Worm (Caenorhabditis elegans) whole organism, mixed stage, embryonic: ENCODE results near the gene ZC190.2.
A peak's percentile ranks its signal among the peaks of the same experiment; 100 is the strongest.
"Not testable (repeated sequence)": the region's sequence is repeated elsewhere in the genome, so short reads cannot be mapped to it uniquely, and the experiment has no call there.

Experiments used
- bed-3 ChIP-seq: fragments of 200-800 bp; sonication (Bioruptor generic); optimal IDR thresholded peaks from 3 replicates; lab custom pipeline; 2018; ENCODE audit warnings: mild to moderate bottlenecking, missing genetic modification characterization, moderate library complexity, missing compliant biosample characterization
- blmp-1 ChIP-seq: fragments of 150-350 bp; optimal IDR thresholded peaks from 2 replicates; lab custom pipeline; 2014; ENCODE audit warnings: missing biosample characterization, missing genetic modification characterization
- ceh-39 ChIP-seq: fragments of 150-350 bp; optimal IDR thresholded peaks from 2 replicates; lab custom pipeline; 2014; ENCODE audit warnings: missing biosample characterization, missing genetic modification characterization
- ceh-43 ChIP-seq: fragments of 200-800 bp; sonication (Bioruptor generic); optimal IDR thresholded peaks from 2 replicates; lab custom pipeline; 2018; ENCODE audit warnings: mild to moderate bottlenecking, missing genetic modification characterization, moderate library complexity, missing compliant biosample characterization
- ceh-83 ChIP-seq: fragments of 200-800 bp; sonication (Bioruptor generic); optimal IDR thresholded peaks from 2 replicates; lab custom pipeline; 2018; ENCODE audit warnings: mild to moderate bottlenecking, missing genetic modification characterization, missing compliant biosample characterization
- ces-1 ChIP-seq: fragments of 150-350 bp; optimal IDR thresholded peaks from 2 replicates; lab custom pipeline; 2014; ENCODE audit warnings: missing biosample characterization, missing genetic modification reagents, missing genetic modification characterization
- drap-1 ChIP-seq: fragments of 200-800 bp; sonication (Bioruptor generic); optimal IDR thresholded peaks from 3 replicates; lab custom pipeline; 2018; ENCODE audit warnings: mild to moderate bottlenecking, missing genetic modification characterization, missing compliant biosample characterization
- elt-1 ChIP-seq: sonication (generic microtip); optimal IDR thresholded peaks from 2 replicates; lab custom pipeline; 2017; ENCODE audit warnings: missing genetic modification characterization, mild to moderate bottlenecking, missing compliant biosample characterization, antibody characterized with exemption, moderate library complexity, borderline replicate concordance; ENCODE audit not compliant: insufficient read depth
- elt-3 ChIP-seq: fragments of 150-350 bp; optimal IDR thresholded peaks from 2 replicates; lab custom pipeline; 2014; ENCODE audit warnings: missing biosample characterization, missing genetic modification characterization
- flh-1 ChIP-seq: fragments of 200-800 bp; sonication (Bioruptor generic); optimal IDR thresholded peaks from 2 replicates; lab custom pipeline; 2018; ENCODE audit warnings: mild to moderate bottlenecking, missing genetic modification characterization, moderate library complexity, missing compliant biosample characterization
- ham-2 ChIP-seq: fragments of 200-800 bp; sonication (Bioruptor generic); optimal IDR thresholded peaks from 2 replicates; lab custom pipeline; 2018; ENCODE audit warnings: mild to moderate bottlenecking, missing genetic modification characterization, missing compliant biosample characterization
- hlh-1 ChIP-seq: fragments of 150-350 bp; optimal IDR thresholded peaks from 2 replicates; lab custom pipeline; 2014; ENCODE audit warnings: missing biosample characterization, missing genetic modification reagents, missing genetic modification characterization
- lin-13 ChIP-seq: fragments of 150-350 bp; optimal IDR thresholded peaks from 2 replicates; lab custom pipeline; 2014; ENCODE audit warnings: missing biosample characterization, missing genetic modification characterization
- lin-32 ChIP-seq: fragments of 200-800 bp; sonication (Bioruptor generic); optimal IDR thresholded peaks from 2 replicates; lab custom pipeline; 2018; ENCODE audit warnings: mild to moderate bottlenecking, missing genetic modification characterization, missing compliant biosample characterization
- lsy-2 ChIP-seq: fragments of 150-350 bp; optimal IDR thresholded peaks from 2 replicates; lab custom pipeline; 2014; ENCODE audit warnings: missing biosample characterization, missing genetic modification characterization
- mab-5 ChIP-seq: fragments of 150-350 bp; optimal IDR thresholded peaks from 2 replicates; lab custom pipeline; 2014; ENCODE audit warnings: missing biosample characterization, missing genetic modification characterization
- mep-1 ChIP-seq: fragments of 150-350 bp; optimal IDR thresholded peaks from 2 replicates; lab custom pipeline; 2017; ENCODE audit warnings: missing biosample characterization, missing genetic modification reagents, missing genetic modification characterization, inconsistent platforms
- mls-2 ChIP-seq: sonication (generic microtip); optimal IDR thresholded peaks from 2 replicates; lab custom pipeline; 2016; ENCODE audit warnings: mild to moderate bottlenecking, missing genetic modification characterization, moderate library complexity, missing compliant biosample characterization
- nhr-12 ChIP-seq: fragments of 150-350 bp; optimal IDR thresholded peaks from 2 replicates; lab custom pipeline; 2014; ENCODE audit warnings: missing biosample characterization, missing genetic modification characterization
- nhr-2 ChIP-seq: fragments of 150-350 bp; optimal IDR thresholded peaks from 2 replicates; lab custom pipeline; 2014; ENCODE audit warnings: missing biosample characterization, missing genetic modification characterization
- nhr-237 ChIP-seq: fragments of 150-350 bp; optimal IDR thresholded peaks from 2 replicates; lab custom pipeline; 2014; ENCODE audit warnings: missing biosample characterization, missing genetic modification characterization
- nhr-28 ChIP-seq: fragments of 150-350 bp; optimal IDR thresholded peaks from 2 replicates; lab custom pipeline; 2014; ENCODE audit warnings: missing biosample characterization, missing genetic modification characterization
- pha-4 ChIP-seq: fragments of 150-350 bp; optimal IDR thresholded peaks from 2 replicates; lab custom pipeline; 2018; ENCODE audit warnings: missing biosample characterization, missing genetic modification reagents, missing genetic modification characterization
- sem-2 ChIP-seq: fragments of 200-800 bp; sonication (Bioruptor generic); optimal IDR thresholded peaks from 2 replicates; lab custom pipeline; 2018; ENCODE audit warnings: mild to moderate bottlenecking, missing genetic modification characterization, missing compliant biosample characterization
- snpc-4 ChIP-seq: fragments of 150-350 bp; optimal IDR thresholded peaks from 2 replicates; lab custom pipeline; 2014; ENCODE audit warnings: missing biosample characterization, missing genetic modification characterization
- unc-120 ChIP-seq: sonication (generic microtip); optimal IDR thresholded peaks from 2 replicates; lab custom pipeline; 2017; ENCODE audit warnings: missing genetic modification characterization, missing compliant biosample characterization; ENCODE audit not compliant: poor library complexity, severe bottlenecking
- unc-39 ChIP-seq: fragments of 150-350 bp; optimal IDR thresholded peaks from 2 replicates; lab custom pipeline; 2014; ENCODE audit warnings: missing biosample characterization, missing genetic modification characterization
- unc-62 ChIP-seq: fragments of 150-350 bp; optimal IDR thresholded peaks from 2 replicates; lab custom pipeline; 2014; ENCODE audit warnings: missing biosample characterization, missing genetic modification reagents, missing genetic modification characterization
- zip-8 ChIP-seq: fragments of 150-350 bp; optimal IDR thresholded peaks from 2 replicates; lab custom pipeline; 2014; ENCODE audit warnings: missing biosample characterization, missing genetic modification characterization
- ztf-11 ChIP-seq: fragments of 150-350 bp; optimal IDR thresholded peaks from 2 replicates; lab custom pipeline; 2014; ENCODE audit warnings: missing biosample characterization, missing genetic modification characterization

Gene ZC190.2

ce11 chrV:8716175-8716574 is 35.0 kb downstream of the ZC190.2 start, which contains the start of gene glr-5:
glr-5 (plus strand) TSS chrV:8716495.
- peak; percentile 86 for TF ChIP-seq ces-1
- no peak for TF ChIP-seq nhr-237 (tag; lab: Kevin White, UChicago)

- TF ChIP-seq drap-1 (GFP tag; lab: Kevin White, UChicago) = no peak
- TF ChIP-seq ztf-11 (tag; lab: Kevin White, UChicago) = no peak
- TF ChIP-seq snpc-4 (tag; lab: Kevin White, UChicago) = no peak
- no peak for TF ChIP-seq nhr-2 (tag; lab: Kevin White, UChicago)
- TF ChIP-seq mls-2 = no peak
- no peak for TF ChIP-seq unc-39 (tag; lab: Kevin White, UChicago)
- TF ChIP-seq mep-1 (tag; lab: Kevin White, UChicago) = no peak
- no peak for TF ChIP-seq elt-1
- TF ChIP-seq pha-4 = no peak
- TF ChIP-seq flh-1 (GFP tag; lab: Kevin White, UChicago) = no peak
- TF ChIP-seq lin-32 (GFP tag; lab: Kevin White, UChicago) = no peak
- no peak for TF ChIP-seq sem-2 (GFP tag; lab: Kevin White, UChicago)
- TF ChIP-seq lin-13 (tag; lab: Kevin White, UChicago) = no peak
- TF ChIP-seq, all 35 proteins: peak for 0
Observed at ce11 chrV:8718399-8718798, 37.2 kb downstream of the ZC190.2 start.

ce11 chrV:8722160-8722559 is 41.0 kb downstream of the ZC190.2 start, which contains the start of gene ZC196.8:
ZC196.8 (minus strand) TSS chrV:8722260.
- not testable (repeated sequence) for TF ChIP-seq nhr-28, mab-5, nhr-12 (tag; lab: Kevin White, UChicago)

ce11 chrV:8726228-8726627 is 45.1 kb downstream of the ZC190.2 start, which contains the start of gene droe-8:
droe-8 (plus strand) TSS chrV:8726528.
- not testable (repeated sequence) for TF ChIP-seq unc-62 (GFP tag; lab: Kevin White, UChicago); hlh-1; ceh-83

- TF ChIP-seq ceh-43 (GFP tag; lab: Kevin White, UChicago) = no peak
- TF ChIP-seq hlh-1 = no peak
- TF ChIP-seq elt-3 (tag; lab: Kevin White, UChicago) = no peak
- no peak for TF ChIP-seq snpc-4 (tag; lab: Kevin White, UChicago)
- TF ChIP-seq ham-2 = no peak
Observed at ce11 chrV:8727077-8727476, 45.9 kb downstream of the ZC190.2 start, which contains the start of gene ZC196.9. ZC196.9 (minus strand) TSS chrV:8727177.

- TF ChIP-seq elt-3 (tag; lab: Kevin White, UChicago) (no peak), snpc-4 (tag; lab: Kevin White, UChicago) (no peak), zip-8 (tag; lab: Kevin White, UChicago) (no peak), lsy-2 (tag; lab: Kevin White, UChicago) (no peak), ceh-39 (tag; lab: Kevin White, UChicago) (no peak), pha-4 (no peak), unc-62 (GFP tag; lab: Kevin White, UChicago) (no peak), lin-13 (tag; lab: Kevin White, UChicago) (no peak)
Observed at ce11 chrV:8729100-8729499, 48.0 kb downstream of the ZC190.2 start, which contains the start of gene ZC196.5. ZC196.5 (plus strand) TSS chrV:8729400.

- TF ChIP-seq lsy-2 (tag; lab: Kevin White, UChicago) = no peak
- TF ChIP-seq drap-1 (GFP tag; lab: Kevin White, UChicago) = no peak
- TF ChIP-seq pha-4 = no peak
- no peak for TF ChIP-seq hlh-1
- TF ChIP-seq ceh-83 = no peak
- no peak for TF ChIP-seq unc-120 (tag; lab: Kevin White, UChicago)
- no peak for TF ChIP-seq ztf-11 (tag; lab: Kevin White, UChicago)
- TF ChIP-seq unc-39 (tag; lab: Kevin White, UChicago) = no peak
- TF ChIP-seq blmp-1 (tag; lab: Kevin White, UChicago) = no peak
- no peak for TF ChIP-seq nhr-12 (tag; lab: Kevin White, UChicago)
- TF ChIP-seq bed-3 (GFP tag; lab: Kevin White, UChicago) = no peak
- TF ChIP-seq mls-2 = no peak
- no peak for TF ChIP-seq elt-3 (tag; lab: Kevin White, UChicago)
- TF ChIP-seq ces-1 = no peak
- no peak for TF ChIP-seq ceh-39 (tag; lab: Kevin White, UChicago)
- no peak for TF ChIP-seq sem-2 (GFP tag; lab: Kevin White, UChicago)
- TF ChIP-seq, all 35 proteins: peak for 0
Observed at ce11 chrV:8730991-8731390, 49.8 kb downstream of the ZC190.2 start.
